Worm (Caenorhabditis elegans) whole organism, L2 larva: ENCODE results near the gene best-2.

ENCODE experiments used
- F13H6.1 ChIP-seq: sonication (generic microtip); optimal IDR thresholded peaks from 2 replicates; lab custom pipeline; 2016; ENCODE audit warnings: missing genetic modification characterization, missing compliant biosample characterization
- Y55F3AM.14 ChIP-seq: fragments of 200-800 bp; sonication (Bioruptor generic); optimal IDR thresholded peaks from 2 replicates; lab custom pipeline; 2018; ENCODE audit warnings: mild to moderate bottlenecking, missing genetic modification characterization, missing compliant biosample characterization
- ZK546.5 ChIP-seq: sonication (generic microtip); optimal IDR thresholded peaks from 2 replicates; lab custom pipeline; 2017; ENCODE audit warnings: missing biosample characterization, missing genetic modification characterization
- alr-1 ChIP-seq: fragments of 150-350 bp; optimal IDR thresholded peaks from 2 replicates; lab custom pipeline; 2014; ENCODE audit warnings: missing biosample characterization, missing genetic modification characterization
- ama-1 ChIP-seq: fragments of 150-350 bp; optimal IDR thresholded peaks from 2 replicates; lab custom pipeline; 2018; ENCODE audit warnings: inconsistent platforms
- ceh-16 ChIP-seq: fragments of 150-350 bp; optimal IDR thresholded peaks from 2 replicates; lab custom pipeline; 2014; ENCODE audit warnings: missing biosample characterization, missing genetic modification characterization
- ceh-82 ChIP-seq: fragments of 150-350 bp; optimal IDR thresholded peaks from 2 replicates; lab custom pipeline; 2014; ENCODE audit warnings: missing biosample characterization, missing genetic modification characterization
- dmd-4 ChIP-seq: sonication (generic microtip); optimal IDR thresholded peaks from 2 replicates; lab custom pipeline; 2017; ENCODE audit warnings: missing biosample characterization, missing genetic modification characterization
- egl-27 ChIP-seq: sonication (generic microtip); optimal IDR thresholded peaks from 3 replicates; lab custom pipeline; 2017; ENCODE audit warnings: missing biosample characterization, missing genetic modification reagents, missing genetic modification characterization
- elt-3 ChIP-seq: sonication (generic microtip); optimal IDR thresholded peaks from 2 replicates; lab custom pipeline; 2017; ENCODE audit warnings: missing biosample characterization, missing genetic modification characterization
- gmeb-1 ChIP-seq: fragments of 150-350 bp; optimal IDR thresholded peaks from 2 replicates; lab custom pipeline; 2014; ENCODE audit warnings: missing biosample characterization, missing genetic modification characterization
- lin-13 ChIP-seq: fragments of 150-350 bp; optimal IDR thresholded peaks from 2 replicates; lab custom pipeline; 2014; ENCODE audit warnings: missing biosample characterization, missing genetic modification reagents, missing genetic modification characterization
- lin-39 ChIP-seq: fragments of 150-350 bp; optimal IDR thresholded peaks from 2 replicates; lab custom pipeline; 2014; ENCODE audit warnings: missing biosample characterization, missing genetic modification reagents, missing genetic modification characterization
- mab-5 ChIP-seq: fragments of 150-350 bp; optimal IDR thresholded peaks from 2 replicates; lab custom pipeline; 2014; ENCODE audit warnings: missing biosample characterization, missing genetic modification characterization
- mbf-1 ChIP-seq: sonication (generic microtip); optimal IDR thresholded peaks from 2 replicates; lab custom pipeline; 2017; ENCODE audit warnings: missing biosample characterization, missing genetic modification characterization
- nhr-10 ChIP-seq: sonication (generic microtip); optimal IDR thresholded peaks from 2 replicates; lab custom pipeline; 2017; ENCODE audit warnings: missing biosample characterization, missing genetic modification characterization
- nhr-11 ChIP-seq: fragments of 150-350 bp; optimal IDR thresholded peaks from 2 replicates; lab custom pipeline; 2014; ENCODE audit warnings: missing biosample characterization, missing genetic modification characterization
- nhr-129 ChIP-seq: fragments of 150-350 bp; optimal IDR thresholded peaks from 2 replicates; lab custom pipeline; 2014; ENCODE audit warnings: missing biosample characterization, missing genetic modification characterization
- nhr-21 ChIP-seq: fragments of 150-350 bp; optimal IDR thresholded peaks from 2 replicates; lab custom pipeline; 2014; ENCODE audit warnings: missing biosample characterization, missing genetic modification characterization
- nhr-23 ChIP-seq: fragments of 150-350 bp; optimal IDR thresholded peaks from 2 replicates; lab custom pipeline; 2014; ENCODE audit warnings: missing biosample characterization, missing genetic modification reagents, missing genetic modification characterization
- nhr-237 ChIP-seq: fragments of 150-350 bp; optimal IDR thresholded peaks from 2 replicates; lab custom pipeline; 2014; ENCODE audit warnings: missing biosample characterization, missing genetic modification characterization
- nhr-25 ChIP-seq: fragments of 150-350 bp; sonication (generic microtip); optimal IDR thresholded peaks from 3 replicates; lab custom pipeline; 2014; ENCODE audit warnings: missing biosample characterization, missing genetic modification characterization
- nhr-6 ChIP-seq: fragments of 150-350 bp; optimal IDR thresholded peaks from 2 replicates; lab custom pipeline; 2014; ENCODE audit warnings: missing biosample characterization, missing genetic modification characterization
- nhr-77 ChIP-seq: fragments of 150-350 bp; optimal IDR thresholded peaks from 2 replicates; lab custom pipeline; 2014; ENCODE audit warnings: missing biosample characterization, missing genetic modification characterization
- peb-1 ChIP-seq: fragments of 150-350 bp; optimal IDR thresholded peaks from 2 replicates; lab custom pipeline; 2014; ENCODE audit warnings: missing biosample characterization, missing genetic modification characterization
- sma-3 ChIP-seq: sonication (generic microtip); optimal IDR thresholded peaks from 2 replicates; lab custom pipeline; 2016; ENCODE audit warnings: missing genetic modification reagents, missing genetic modification characterization, missing compliant biosample characterization
- sma-9 ChIP-seq, 2 experiments: fragments of 150-350 bp in 1 of 2; sonication (generic microtip) in 1 of 2; optimal IDR thresholded peaks; 2 replicates each; lab custom pipeline; 2014 to 2016; ENCODE audit warnings: missing genetic modification characterization in 2 of 2, mild to moderate bottlenecking in 1 of 2, missing biosample characterization in 1 of 2, missing compliant biosample characterization in 1 of 2, missing genetic modification reagents in 1 of 2, moderate library complexity in 1 of 2
- unc-39 ChIP-seq: fragments of 150-350 bp; optimal IDR thresholded peaks from 2 replicates; lab custom pipeline; 2014; ENCODE audit warnings: missing biosample characterization, missing genetic modification characterization
- unc-55 ChIP-seq: fragments of 150-350 bp; sonication (generic microtip); optimal IDR thresholded peaks from 3 replicates; lab custom pipeline; 2014; ENCODE audit warnings: missing biosample characterization, missing genetic modification reagents, missing genetic modification characterization
- unc-62 ChIP-seq: fragments of 150-350 bp; optimal IDR thresholded peaks from 2 replicates; lab custom pipeline; 2014; ENCODE audit warnings: missing biosample characterization, missing genetic modification reagents, missing genetic modification characterization
- zag-1 ChIP-seq: fragments of 150-350 bp; optimal IDR thresholded peaks from 2 replicates; lab custom pipeline; 2014; ENCODE audit warnings: missing biosample characterization, missing genetic modification characterization
- ztf-1 ChIP-seq: fragments of 200-800 bp; sonication (Bioruptor generic); conservative IDR thresholded peaks from 2 replicates; pipeline ENCODE4 v1.3.6; 2022; ENCODE audit warnings: missing genetic modification characterization, missing compliant biosample characterization
- ztf-4 ChIP-seq: fragments of 150-350 bp; optimal IDR thresholded peaks from 2 replicates; lab custom pipeline; 2014; ENCODE audit warnings: missing biosample characterization, missing genetic modification characterization

best-2 gene

ce11 chrIV:13112982-13113381, at the start of gene best-2:
Gene best-2 (minus strand): TSS chrIV:13113082.
- no peak for TF ChIP-seq Y55F3AM.14 (GFP tag; lab: Kevin White, UChicago)
- TF ChIP-seq sma-9 (GFP tag; optimal IDR thresholded peaks at IDR 0.05; lab: Kevin White, UChicago), result no peak
- TF ChIP-seq sma-9 (tag; optimal IDR thresholded peaks at IDR 0.05; lab: Kevin White, UChicago), result no peak
- TF ChIP-seq unc-39 (tag; lab: Kevin White, UChicago), result no peak
- no peak for TF ChIP-seq nhr-6 (tag; lab: Kevin White, UChicago)
- TF ChIP-seq F13H6.1 (tag; lab: Kevin White, UChicago), result no peak
- no peak for TF ChIP-seq lin-13 (GFP tag; lab: Kevin White, UChicago)

- peak; percentile 2 for TF ChIP-seq unc-55 (GFP tag; lab: Kevin White, UChicago)
- TF ChIP-seq nhr-129 (tag; lab: Kevin White, UChicago), result peak; percentile 44
- TF ChIP-seq dmd-4 (tag; lab: Kevin White, UChicago), result no peak
- TF ChIP-seq nhr-237, result no peak
These were observed 41.8 kb upstream of the best-2 start, which contains the start of the genes crld-1 and msh-5 for ce11 chrIV:13154391-13155283. Gene crld-1 (minus strand): TSS chrIV:13154441. Gene msh-5 (plus strand): TSS chrIV:13155233.

ce11 chrIV:13149276-13149675, 36.4 kb upstream of the best-2 start, which contains the start of gene nlp-79:
Gene nlp-79 (plus strand): TSS chrIV:13149576.
- TF ChIP-seq ama-1 (no peak), F13H6.1 (tag; lab: Kevin White, UChicago) (no peak), nhr-23 (no peak), nhr-77 (no peak), nhr-129 (tag; lab: Kevin White, UChicago) (no peak), sma-3 (no peak), ceh-16 (tag; lab: Kevin White, UChicago) (no peak), ceh-82 (tag; lab: Kevin White, UChicago) (no peak), lin-39 (no peak), nhr-10 (tag; lab: Kevin White, UChicago) (no peak), ztf-1 (GFP tag; lab: Robert Waterston, UW) (no peak), unc-62 (GFP tag; lab: Kevin White, UChicago) (no peak), mab-5 (tag; lab: Kevin White, UChicago) (no peak)

DNA sequence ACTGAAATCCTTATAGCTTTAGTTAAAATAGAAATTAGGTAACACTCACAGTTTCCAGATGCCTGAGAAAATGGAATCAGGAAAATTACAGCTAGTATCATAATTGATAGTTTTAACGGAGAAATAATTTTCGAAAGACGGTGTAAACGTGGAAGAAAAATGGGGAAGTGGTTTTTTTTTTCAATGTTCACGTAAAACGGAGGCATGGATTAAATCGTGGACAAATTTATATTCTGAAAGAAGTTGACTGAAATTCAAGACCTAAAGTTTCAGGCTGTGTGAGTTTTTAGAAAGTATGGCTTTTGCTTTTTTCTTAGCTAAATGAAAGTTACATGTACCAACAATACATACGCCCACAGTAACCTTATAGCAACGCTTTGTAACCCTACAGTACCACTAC, 29.4 kb upstream of the best-2 start, which contains the start of gene spe-43:
Gene spe-43 (minus strand): TSS at position 101 of the 400 bp plus-strand sequence.
- TF ChIP-seq mbf-1 (tag; lab: Kevin White, UChicago), result no peak
- no peak for TF ChIP-seq zag-1
- TF ChIP-seq F13H6.1 (tag; lab: Kevin White, UChicago), result no peak
- TF ChIP-seq nhr-77, result no peak
- no peak for TF ChIP-seq gmeb-1 (tag; lab: Kevin White, UChicago)
- no peak for TF ChIP-seq ztf-4
- no peak for TF ChIP-seq elt-3
- no peak for TF ChIP-seq lin-13 (GFP tag; lab: Kevin White, UChicago)
- TF ChIP-seq Y55F3AM.14 (GFP tag; lab: Kevin White, UChicago), result no peak
- TF ChIP-seq sma-3, result no peak
- TF ChIP-seq nhr-25 (tag; lab: Kevin White, UChicago), result no peak
- TF ChIP-seq ZK546.5, result no peak
- TF ChIP-seq nhr-21 (tag; lab: Kevin White, UChicago), result no peak
- no peak for TF ChIP-seq nhr-11 (tag; lab: Kevin White, UChicago)
- TF ChIP-seq peb-1 (tag; lab: Kevin White, UChicago), result no peak
- no peak for TF ChIP-seq egl-27 (tag; lab: Kevin White, UChicago)
- TF ChIP-seq unc-55 (GFP tag; lab: Kevin White, UChicago), result no peak

DNA sequence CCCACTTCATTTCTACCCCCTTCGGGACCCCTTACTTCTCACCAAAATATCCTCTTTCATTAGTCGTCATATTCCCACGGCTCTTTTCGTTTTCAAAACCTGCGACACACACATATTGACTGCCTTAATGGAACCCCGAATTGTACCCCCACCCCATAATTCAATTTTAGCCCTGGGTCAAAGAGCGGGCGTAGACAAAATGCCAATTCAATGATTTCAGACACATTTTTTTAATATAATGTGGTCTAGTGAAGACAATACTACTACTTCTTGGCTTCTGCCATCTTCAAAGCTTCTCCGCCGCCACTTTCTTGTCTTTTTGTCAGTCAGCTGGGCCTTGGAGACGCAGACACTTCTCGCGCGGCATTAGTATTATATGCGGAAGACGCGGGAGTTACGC, 14.8 kb upstream of the best-2 start:
- TF ChIP-seq alr-1 (tag; lab: Kevin White, UChicago) (no peak), dmd-4 (tag; lab: Kevin White, UChicago) (no peak), unc-55 (GFP tag; lab: Kevin White, UChicago) (peak; percentile 15), nhr-21 (tag; lab: Kevin White, UChicago) (no peak), sma-3 (no peak), ceh-82 (tag; lab: Kevin White, UChicago) (no peak), ztf-4 (no peak), nhr-23 (no peak)
